Worm (Caenorhabditis elegans): Measurements from ENCODE around the gene mrps-16.

The mrps-16 gene

ce11 chrII:5481982-5482381 is 7.8 kb downstream of the mrps-16 start, which contains the start of gene cal-8:
TSS of gene cal-8 (minus strand) at chrII:5482041.
- TF ChIP-seq saeg-2 (GFP tag; IDR thresholded peaks at IDR 0.05) (no peak), ces-1 (GFP tag; optimal IDR thresholded peaks at IDR 0.05) (no peak), mes-2 (tag; optimal IDR thresholded peaks at IDR 0.05; ENCODE audit: poor library complexity, severe bottlenecking) (no peak), unc-62 (GFP tag; optimal IDR thresholded peaks at IDR 0.05 in 1 of 2) (peak in 1 of 2 experiments; percentile 98), unc-62 (tag; optimal IDR thresholded peaks at IDR 0.05) (no peak)

- TF ChIP-seq ceh-82 (tag; optimal IDR thresholded peaks at IDR 0.05): no peak
- TF ChIP-seq madf-5 (GFP tag; IDR thresholded peaks at IDR 0.05): no peak
- TF ChIP-seq nhr-77 (tag; optimal IDR thresholded peaks at IDR 0.05): no peak
- no peak for TF ChIP-seq ceh-62 (tag; optimal IDR thresholded peaks at IDR 0.05)
- TF ChIP-seq egl-27 (tag; optimal IDR thresholded peaks at IDR 0.05): no peak
- TF ChIP-seq gei-8 (GFP tag; optimal IDR thresholded peaks at IDR 0.05): no peak
- TF ChIP-seq skn-1 (tag; optimal IDR thresholded peaks at IDR 0.05): no peak
- TF ChIP-seq unc-130 (GFP tag; optimal IDR thresholded peaks at IDR 0.05): no peak
- no peak for TF ChIP-seq hlh-30 (tag; optimal IDR thresholded peaks at IDR 0.05; ENCODE audit: insufficient read depth)
- no peak for TF ChIP-seq ama-1 (optimal IDR thresholded peaks at IDR 0.05)
- no peak for TF ChIP-seq ztf-11 (tag; optimal IDR thresholded peaks at IDR 0.05)
- no peak for TF ChIP-seq snpc-1.2 (GFP tag; IDR thresholded peaks at IDR 0.05)
- no peak for TF ChIP-seq zip-11 (GFP tag; IDR thresholded peaks at IDR 0.05)
- no peak for TF ChIP-seq mep-1 (tag; optimal IDR thresholded peaks at IDR 0.05)
- no peak for TF ChIP-seq mxl-3 (GFP tag; optimal IDR thresholded peaks at IDR 0.05)
- TF ChIP-seq dpl-1 (GFP tag; optimal IDR thresholded peaks at IDR 0.05): no peak
- TF ChIP-seq nhr-111 (GFP tag; optimal IDR thresholded peaks at IDR 0.05): no peak
- TF ChIP-seq aly-2 (tag; optimal IDR thresholded peaks at IDR 0.05): no peak
- no peak for TF ChIP-seq nhr-48 (tag; optimal IDR thresholded peaks at IDR 0.05)
- no peak for TF ChIP-seq arid-1 (GFP tag; conservative IDR thresholded peaks at IDR 0.05)
Measured at ce11 chrII:5487844-5488243, 13.7 kb downstream of the mrps-16 start, which contains the start of gene nep-5. TSS of gene nep-5 (plus strand) at chrII:5488144.

DNA sequence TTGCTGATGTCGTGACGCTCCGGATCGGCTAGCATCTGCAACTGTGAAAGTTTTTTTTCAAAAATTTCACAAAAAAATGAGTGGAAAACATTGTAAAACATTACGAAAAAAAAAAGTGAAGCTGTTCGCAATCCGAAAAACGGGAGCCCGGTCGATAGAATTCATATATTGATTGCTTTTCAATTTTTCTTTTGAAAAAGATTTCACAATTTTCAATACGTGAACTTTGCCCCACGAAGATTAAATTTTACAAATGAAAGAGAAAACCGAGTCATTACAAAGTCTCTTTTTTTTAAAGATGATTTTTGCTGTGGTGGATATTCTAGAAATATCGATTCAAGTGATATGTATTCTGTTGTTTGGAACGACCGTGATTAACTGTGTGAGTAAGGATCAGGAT is 20.2 kb downstream of the mrps-16 start, which contains the start of gene F12A10.6:
F12A10.6 (minus strand) TSS at position 101 of the 400 bp plus-strand sequence.
- TF ChIP-seq lin-39 (tag; optimal IDR thresholded peaks at IDR 0.05) (no peak), D1046.2 (GFP tag; IDR thresholded peaks at IDR 0.05) (no peak), dmd-6 (GFP tag; IDR thresholded peaks at IDR 0.05) (no peak), lir-3 (tag; optimal IDR thresholded peaks at IDR 0.05) (no peak), unc-39 (tag; optimal IDR thresholded peaks at IDR 0.05) (no peak), ztf-7 (tag; optimal IDR thresholded peaks at IDR 0.05) (no peak), hmg-1.1 (GFP tag; IDR thresholded peaks at IDR 0.05) (no peak), egl-43 (GFP tag; IDR thresholded peaks at IDR 0.05) (no peak), R02D3.7 (tag; optimal IDR thresholded peaks at IDR 0.05) (no peak), Y105C5A.15 (GFP tag; IDR thresholded peaks at IDR 0.05) (no peak), ZK337.2 (GFP tag; IDR thresholded peaks at IDR 0.05) (no peak), lin-29 (GFP tag; IDR thresholded peaks at IDR 0.05) (no peak), zfp-2 (tag; optimal IDR thresholded peaks at IDR 0.05) (no peak), nhr-6 (tag; optimal IDR thresholded peaks at IDR 0.05) (no peak), dmd-9 (GFP tag; IDR thresholded peaks at IDR 0.05) (no peak), ZK546.5 (tag; optimal IDR thresholded peaks at IDR 0.05) (no peak), fkh-10 (GFP tag; optimal IDR thresholded peaks at IDR 0.05) (no peak), snpc-4 (tag; optimal IDR thresholded peaks at IDR 0.05) (no peak), daf-8 (GFP tag; IDR thresholded peaks at IDR 0.05) (no peak), ceh-32 (tag; optimal IDR thresholded peaks at IDR 0.05; ENCODE audit: poor library complexity) (no peak)

All from whole organism, L4 larva.